Worm (Caenorhabditis elegans) whole organism, young adult: ENCODE results near the gene aka-1.
"Not testable (repeated sequence)": the region's sequence is repeated elsewhere in the genome, so short reads cannot be mapped to it uniquely, and the experiment has no call there.

Experiments
- B0336.3 ChIP-seq: fragments of 200-800 bp; sonication (Bioruptor generic); IDR thresholded peaks from 2 replicates; pipeline ENCODE4 v1.3.6; 2022; ENCODE audit warnings: missing genetic modification characterization, missing compliant biosample characterization
- F39B2.1 ChIP-seq: fragments of 200-800 bp; sonication (Bioruptor generic); IDR thresholded peaks from 2 replicates; pipeline ENCODE4 v1.3.6; 2022; ENCODE audit warnings: missing genetic modification reagents, missing genetic modification characterization, missing compliant biosample characterization
- K11D2.4 ChIP-seq: fragments of 200-800 bp; sonication (Bioruptor generic); IDR thresholded peaks from 2 replicates; pipeline ENCODE4 v1.3.6; 2022; ENCODE audit warnings: missing genetic modification reagents, missing genetic modification characterization, missing compliant biosample characterization
- Y79H2A.3 ChIP-seq: fragments of 200-800 bp; sonication (Bioruptor generic); conservative IDR thresholded peaks from 2 replicates; pipeline ENCODE4 v1.3.6; 2022; ENCODE audit warnings: missing genetic modification reagents, missing genetic modification characterization, missing compliant biosample characterization
- aptf-2 ChIP-seq: fragments of 200-800 bp; sonication (Bioruptor generic); conservative IDR thresholded peaks from 2 replicates; pipeline ENCODE4 v1.3.6; 2022; ENCODE audit warnings: missing genetic modification reagents, missing genetic modification characterization, missing compliant biosample characterization
- dox-1 ChIP-seq: fragments of 200-800 bp; sonication (Bioruptor generic); IDR thresholded peaks from 2 replicates; pipeline ENCODE4 v1.3.6; 2022; ENCODE audit warnings: missing genetic modification reagents, missing genetic modification characterization, missing compliant biosample characterization
- lin-26 ChIP-seq: fragments of 200-800 bp; sonication (Bioruptor generic); IDR thresholded peaks from 2 replicates; pipeline ENCODE4 v1.3.6; 2022; ENCODE audit warnings: missing genetic modification reagents, missing genetic modification characterization, missing compliant biosample characterization
- lir-1 ChIP-seq: fragments of 200-800 bp; sonication (Bioruptor generic); conservative IDR thresholded peaks from 2 replicates; pipeline ENCODE4 v1.3.6; 2022; ENCODE audit warnings: missing genetic modification reagents, missing genetic modification characterization, missing compliant biosample characterization
- lsl-1 ChIP-seq: fragments of 200-800 bp; sonication (Bioruptor generic); optimal IDR thresholded peaks from 2 replicates; lab custom pipeline; 2018; ENCODE audit warnings: mild to moderate bottlenecking, missing genetic modification characterization, moderate library complexity, missing compliant biosample characterization
- mcd-1 ChIP-seq: fragments of 200-800 bp; sonication (Bioruptor generic); IDR thresholded peaks from 2 replicates; pipeline ENCODE4 v1.3.6; 2022; ENCODE audit warnings: missing genetic modification reagents, missing genetic modification characterization, missing compliant biosample characterization
- zim-3 ChIP-seq: sonication (generic microtip); optimal IDR thresholded peaks from 2 replicates; lab custom pipeline; 2017; ENCODE audit warnings: mild to moderate bottlenecking, missing genetic modification characterization, moderate library complexity, missing compliant biosample characterization
- ztf-25 ChIP-seq: fragments of 200-800 bp; sonication (Bioruptor generic); IDR thresholded peaks from 2 replicates; pipeline ENCODE4 v1.3.6; 2022; ENCODE audit warnings: missing genetic modification reagents, missing genetic modification characterization, missing compliant biosample characterization

Gene aka-1

DNA sequence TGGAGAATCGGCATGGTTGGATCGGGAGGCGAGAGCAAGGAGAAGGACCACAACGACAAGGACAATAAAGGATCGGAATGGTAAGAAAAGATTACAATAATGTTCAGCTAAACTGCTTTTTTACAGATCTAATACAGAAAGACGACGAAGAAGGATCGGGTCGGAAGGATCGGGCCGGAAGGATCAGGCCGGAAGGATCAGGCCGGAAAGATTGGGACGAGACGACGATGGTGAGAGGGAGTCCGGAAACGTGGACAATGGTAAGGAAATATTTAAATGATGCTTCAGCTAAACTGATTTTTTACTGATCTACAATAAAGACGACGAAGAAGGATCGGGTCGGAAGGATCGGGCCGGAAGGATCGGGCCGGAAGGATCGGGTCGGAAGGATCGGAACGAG, 31.7 kb downstream of the aka-1 start:
- 0 out of 2 replicates have a peak, but pooled peaks have one; percentile 3 for TF ChIP-seq ztf-25 (GFP tag; lab: Robert Waterston, UW)
- 0 out of 2 replicates have a peak, but pooled peaks have one; percentile 43 for TF ChIP-seq Y79H2A.3
- TF ChIP-seq aptf-2 (GFP tag; lab: Robert Waterston, UW): 0 out of 2 replicates have a peak, but pooled peaks have one; percentile 33
- peak; percentile 51 for TF ChIP-seq dox-1 (GFP tag; lab: Robert Waterston, UW)
- TF ChIP-seq K11D2.4 (GFP tag; lab: Robert Waterston, UW): 0 out of 2 replicates have a peak, but pooled peaks have one; percentile 10

DNA sequence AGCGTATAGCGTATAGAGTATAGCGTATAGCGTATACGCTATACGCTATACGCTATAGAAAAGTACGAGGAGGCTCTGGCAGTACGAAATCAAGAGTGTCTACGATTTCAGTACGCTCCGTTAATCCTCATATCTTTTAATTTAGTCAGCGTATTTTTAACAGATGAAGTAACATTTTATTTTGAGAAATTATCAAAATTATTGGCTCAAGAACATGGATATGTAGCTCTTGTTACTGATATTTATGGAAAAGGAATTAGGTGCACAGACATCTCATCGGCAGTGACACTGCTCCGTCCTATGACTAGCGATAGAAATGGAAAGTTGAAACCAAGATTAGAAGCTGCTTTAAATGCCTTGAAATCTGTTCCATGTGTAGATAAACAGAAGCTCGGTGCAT, 43.4 kb downstream of the aka-1 start, which contains the start of gene K02A2.1:
Gene K02A2.1, plus strand, starts transcription at position 301 of the 400 bp plus-strand sequence.
- TF ChIP-seq lin-26; lir-1; zim-3 (tag; lab: Kevin White, UChicago): not testable (repeated sequence)
- TF ChIP-seq, all 124 proteins: peak for 0; not testable (repeated sequence) for 124

DNA sequence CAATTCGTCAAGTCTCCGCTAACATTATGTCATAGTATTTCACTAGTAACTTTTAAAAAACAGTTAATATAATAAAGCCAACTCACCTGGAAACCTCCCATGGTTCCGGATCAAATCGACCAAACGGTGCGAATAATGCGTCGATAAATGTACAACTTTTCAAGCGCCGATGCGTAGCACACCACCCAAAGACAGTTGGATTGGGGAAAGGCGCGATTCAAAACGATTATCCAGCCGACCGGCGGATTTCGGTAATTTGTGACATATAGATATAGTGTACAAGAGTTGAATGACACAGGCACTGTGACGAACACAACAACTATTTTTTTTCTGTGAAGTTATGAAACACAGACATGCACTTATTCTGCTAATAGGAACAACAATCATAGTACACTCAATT, 44.2 kb downstream of the aka-1 start, which contains the start of gene kcc-3:
Gene kcc-3, minus strand, starts transcription at position 101 of the 400 bp plus-strand sequence.
- TF ChIP-seq lsl-1: no peak
- no peak for TF ChIP-seq mcd-1
- TF ChIP-seq F39B2.1 (GFP tag; lab: Robert Waterston, UW): no peak

DNA sequence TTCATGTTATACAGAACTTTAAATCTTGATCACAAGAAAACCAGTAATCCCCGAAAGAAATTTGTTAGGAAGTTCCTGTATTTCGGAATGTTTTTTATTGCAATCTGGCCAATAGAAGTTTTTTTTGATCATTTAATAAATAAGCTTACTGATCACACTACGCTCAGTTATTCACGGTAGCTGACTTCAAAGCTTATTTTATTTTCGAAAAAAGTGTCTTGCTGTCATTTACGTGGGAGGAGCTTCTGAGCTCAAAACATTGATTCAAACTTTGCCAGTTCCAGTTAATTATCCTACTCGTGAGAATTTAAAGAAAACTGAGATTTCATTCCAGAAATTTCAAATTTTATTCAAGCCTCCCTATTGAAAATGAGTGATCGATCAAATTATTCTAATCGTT, 46.0 kb downstream of the aka-1 start, which contains the start of gene srd-54:
Gene srd-54, plus strand, starts transcription at position 301 of the 400 bp plus-strand sequence.
- TF ChIP-seq B0336.3: no peak
